Fruit fly (Drosophila melanogaster): ENCODE results near the gene bnb.

bnb gene

DNA sequence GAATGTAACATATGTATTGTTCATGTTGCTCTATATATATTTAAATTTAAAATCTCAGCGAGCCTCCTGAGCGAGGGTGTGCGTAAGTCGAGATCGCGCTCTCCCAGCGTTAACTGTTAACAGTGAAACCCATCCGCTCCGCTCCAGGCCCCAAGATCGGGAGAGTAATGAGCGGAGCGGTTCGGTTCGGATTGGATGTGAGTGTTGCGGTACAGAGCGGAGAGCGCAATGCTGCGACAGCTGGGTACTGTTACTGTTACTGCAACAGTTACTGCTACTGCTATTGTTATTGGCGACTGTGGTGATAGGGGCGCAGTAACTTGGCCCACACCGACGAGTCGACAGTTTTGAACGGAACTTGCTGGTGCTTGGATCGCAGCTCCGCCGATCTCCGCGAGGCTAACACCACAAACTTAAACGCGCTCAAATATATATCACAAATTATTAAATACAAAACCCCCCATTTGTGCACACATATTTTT is 34.9 kb upstream of the bnb start, which contains the start of gene Pvf1 (continued):
- TF ChIP-seq CG11456 (GFP tag; IDR thresholded peaks at IDR 0.05) (no peak), CG9609 (GFP tag; optimal IDR thresholded peaks at IDR 0.05) (no peak), CG4820 (GFP tag; optimal IDR thresholded peaks at IDR 0.05) (no peak), Rfx (GFP tag; IDR thresholded peaks at IDR 0.05) (no peak), gce (GFP tag; IDR thresholded peaks at IDR 0.05) (no peak), Nf-YC (tag; optimal IDR thresholded peaks at IDR 0.05) (peak; percentile 34), wor (GFP tag; IDR thresholded peaks at IDR 0.05) (no peak), sqz (GFP tag; optimal IDR thresholded peaks at IDR 0.05) (no peak), sim (GFP tag; IDR thresholded peaks at IDR 0.05) (no peak), Meics (GFP tag; optimal IDR thresholded peaks at IDR 0.05) (peak; percentile 1), gsb (GFP tag; IDR thresholded peaks at IDR 0.05) (no peak), bowl (GFP tag; IDR thresholded peaks at IDR 0.05) (no peak), unpg (GFP tag; optimal IDR thresholded peaks at IDR 0.05) (no peak), CG13424 (tag; optimal IDR thresholded peaks at IDR 0.05) (no peak), CG6683 (GFP tag; optimal IDR thresholded peaks at IDR 0.05) (no peak), CG14667 (GFP tag; IDR thresholded peaks at IDR 0.05) (no peak), Ptx1 (GFP tag; IDR thresholded peaks at IDR 0.05) (no peak), cas (GFP tag; IDR thresholded peaks at IDR 0.05) (no peak), CG14710 (tag; optimal IDR thresholded peaks at IDR 0.05) (no peak), CG3726 (GFP tag; IDR thresholded peaks at IDR 0.05) (no peak), crp (GFP tag; optimal IDR thresholded peaks at IDR 0.05) (no peak), Max (GFP tag; optimal IDR thresholded peaks at IDR 0.05) (no peak), Dbx (GFP tag; IDR thresholded peaks at IDR 0.05) (peak; percentile 12; the same call in 1 of the 3 replicates), NfI (GFP tag; optimal IDR thresholded peaks at IDR 0.05) (no peak), CG13894 (tag; optimal IDR thresholded peaks at IDR 0.05) (no peak), HLH54F (GFP tag; optimal IDR thresholded peaks at IDR 0.05) (no peak), bbx (GFP tag; IDR thresholded peaks at IDR 0.05; ENCODE audit: partially characterized antibody) (peak; percentile 37; the same call in 1 of the 2 replicates), aop (GFP tag; IDR thresholded peaks at IDR 0.05) (no peak), CG17612 (GFP tag; IDR thresholded peaks at IDR 0.05) (no peak), cad (GFP tag; optimal IDR thresholded peaks at IDR 0.05) (no peak), H15 (GFP tag; IDR thresholded peaks at IDR 0.05) (no peak), CG3995 (GFP tag; optimal IDR thresholded peaks at IDR 0.05) (peak; percentile 85), corto (GFP tag; optimal IDR thresholded peaks at IDR 0.05) (no peak), CG34422 (GFP tag; IDR thresholded peaks at IDR 0.05) (peak; percentile 45; the same call in 1 of the 3 replicates), CG2116 (GFP tag; optimal IDR thresholded peaks at IDR 0.05) (no peak), CG2120 (GFP tag; optimal IDR thresholded peaks at IDR 0.05) (no peak), tio (GFP tag; optimal IDR thresholded peaks at IDR 0.05) (no peak), CG6765 (GFP tag; optimal IDR thresholded peaks at IDR 0.05) (peak; percentile 13), yki (optimal IDR thresholded peaks at IDR 0.05) (peak; percentile 35), CG13296 (GFP tag; optimal IDR thresholded peaks at IDR 0.05) (peak; percentile 9), CG2712 (tag; optimal IDR thresholded peaks at IDR 0.05) (no peak), CG30431 (GFP tag; optimal IDR thresholded peaks at IDR 0.05) (no peak), ERR (GFP tag; optimal IDR thresholded peaks at IDR 0.05) (no peak), Mad (GFP tag; optimal IDR thresholded peaks at IDR 0.05) (no peak), CG10147 (GFP tag; optimal IDR thresholded peaks at IDR 0.05) (no peak), Med (GFP tag) (peak; percentile 87), wdn (GFP tag; IDR thresholded peaks at IDR 0.05) (no peak), CG1792 (GFP tag; optimal IDR thresholded peaks at IDR 0.05) (no peak), CG10462 (GFP tag; optimal IDR thresholded peaks at IDR 0.05) (no peak), Antp (GFP tag; optimal IDR thresholded peaks at IDR 0.05) (no peak), zen (tag; optimal IDR thresholded peaks at IDR 0.05) (no peak), Drgx (GFP tag; IDR thresholded peaks at IDR 0.05) (0 out of 2 replicates have a peak, but pooled peaks have one; percentile 15), mld (GFP tag; IDR thresholded peaks at IDR 0.05; ENCODE audit: partially characterized antibody) (no peak)
